ENCODE assay signal across 5 fruit fly cellular contexts in genomic region chrX:6265456-6265877, dm6.
TF ChIP-seq lines count a peak whose summit lies in the region.

No protein-coding gene starts in this region.

- peak; percentile 72 for TF ChIP-seq CTCF in whole organism, embryonic (GFP tag; optimal IDR thresholded peaks at IDR 0.05; lab: Kevin White, UChicago)

TF ChIP-seq in whole organism, adult, 20 proteins besides CTCF, POLR2A, EP300 and RAD21 (continues in another document):
- TF ChIP-seq Hr96 (GFP tag; optimal IDR thresholded peaks at IDR 0.05; lab: Kevin White, UChicago): no peak
- TF ChIP-seq ovo (GFP tag; optimal IDR thresholded peaks at IDR 0.05; lab: Kevin White, UChicago): peak; percentile 56
- peak; percentile 41 for TF ChIP-seq CG12768 (GFP tag; optimal IDR thresholded peaks at IDR 0.05; lab: Kevin White, UChicago)
- TF ChIP-seq kay (GFP tag; lab: Kevin White, UChicago; ENCODE audit: borderline replicate concordance): no peak
- peak; percentile 60 for TF ChIP-seq CG5204 (GFP tag; optimal IDR thresholded peaks at IDR 0.05; lab: Kevin White, UChicago)
- TF ChIP-seq CG14711 (tag; optimal IDR thresholded peaks at IDR 0.05; lab: Kevin White, UChicago): peak; percentile 79
- TF ChIP-seq tj (GFP tag; optimal IDR thresholded peaks at IDR 0.05; lab: Kevin White, UChicago): peak; percentile 72
- TF ChIP-seq CG33017 (tag; optimal IDR thresholded peaks at IDR 0.05; lab: Kevin White, UChicago): peak; percentile 68
- TF ChIP-seq CG7101 (tag; optimal IDR thresholded peaks at IDR 0.05; lab: Kevin White, UChicago): peak; percentile 86
- TF ChIP-seq toe (GFP tag; optimal IDR thresholded peaks at IDR 0.05; lab: Kevin White, UChicago): peak; percentile 45
- peak; percentile 86 for TF ChIP-seq CG1620 (GFP tag; optimal IDR thresholded peaks at IDR 0.05; lab: Kevin White, UChicago)
- peak; percentile 69 for TF ChIP-seq CG7045 (GFP tag; optimal IDR thresholded peaks at IDR 0.05; lab: Kevin White, UChicago)
- peak; percentile 62 for TF ChIP-seq pad (GFP tag; optimal IDR thresholded peaks at IDR 0.05; lab: Kevin White, UChicago)
- no peak for TF ChIP-seq cic (GFP tag; optimal IDR thresholded peaks at IDR 0.05; lab: Kevin White, UChicago)
- TF ChIP-seq Clk (GFP tag; optimal IDR thresholded peaks at IDR 0.05; lab: Kevin White, UChicago): peak; percentile 48
- TF ChIP-seq cnc (optimal IDR thresholded peaks at IDR 0.05; lab: Kevin White, UChicago): no peak
- TF ChIP-seq Mnt (GFP tag; optimal IDR thresholded peaks at IDR 0.05; lab: Kevin White, UChicago): peak; percentile 78
- peak; percentile 95 for TF ChIP-seq bab1 (GFP tag; optimal IDR thresholded peaks at IDR 0.05; lab: Kevin White, UChicago)

TF ChIP-seq in whole organism, embryonic, 481 proteins besides CTCF, POLR2A, EP300 and RAD21 (continues in another document):
- TF ChIP-seq CG5245 (GFP tag; optimal IDR thresholded peaks at IDR 0.05; lab: Kevin White, UChicago) (peak; percentile 94), knrl (GFP tag; IDR thresholded peaks at IDR 0.05; lab: Robert Waterston, UW; ENCODE audit: partially characterized antibody) (peak; percentile 40; the same call in 1 of the 3 replicates), onecut (GFP tag; IDR thresholded peaks at IDR 0.05; lab: Robert Waterston, UW) (peak; percentile 89), zf30C (GFP tag; optimal IDR thresholded peaks at IDR 0.05; lab: Kevin White, UChicago) (no peak), Lpt (GFP tag; optimal IDR thresholded peaks at IDR 0.05; lab: Kevin White, UChicago) (no peak), dmrt11E (tag; optimal IDR thresholded peaks at IDR 0.05; lab: Kevin White, UChicago) (peak; percentile 90), ara (GFP tag; IDR thresholded peaks at IDR 0.05; lab: Robert Waterston, UW) (peak; percentile 92), Sry-δ (GFP tag; optimal IDR thresholded peaks at IDR 0.05; lab: Kevin White, UChicago) (peak; percentile 64), crp (GFP tag; optimal IDR thresholded peaks at IDR 0.05; lab: Kevin White, UChicago) (peak in 1 of 2 experiments; percentile 67), wek (GFP tag; optimal IDR thresholded peaks at IDR 0.05; lab: Kevin White, UChicago) (peak; percentile 86), zfh2 (GFP tag; optimal IDR thresholded peaks at IDR 0.05; lab: Kevin White, UChicago) (peak; percentile 89), h (optimal IDR thresholded peaks at IDR 0.05; lab: Kevin White, UChicago) (no peak), HLH3B (GFP tag; IDR thresholded peaks at IDR 0.05; lab: Robert Waterston, UW) (peak; percentile 94), bowl (GFP tag; IDR thresholded peaks at IDR 0.05; lab: Robert Waterston, UW) (peak; percentile 89), CG13287 (GFP tag; IDR thresholded peaks at IDR 0.05; lab: Robert Waterston, UW; ENCODE audit: partially characterized antibody) (peak; percentile 39; the same call in 1 of the 2 replicates), CG4282 (GFP tag; optimal IDR thresholded peaks at IDR 0.05; lab: Kevin White, UChicago) (peak; percentile 94), CG12299 (tag; optimal IDR thresholded peaks at IDR 0.05; lab: Kevin White, UChicago) (peak; percentile 88), CG2875 (GFP tag; optimal IDR thresholded peaks at IDR 0.05; lab: Kevin White, UChicago) (peak; percentile 97)

TF ChIP-seq in whole organism, prepupa, 60 proteins besides CTCF, POLR2A, EP300 and RAD21 (continues in another document):
- peak; percentile 98 for TF ChIP-seq Eip78C (GFP tag; lab: Kevin White, UChicago)
- peak; percentile 85 for TF ChIP-seq cyc (GFP tag; optimal IDR thresholded peaks at IDR 0.05; lab: Kevin White, UChicago)
- peak; percentile 96 for TF ChIP-seq CG15336 (GFP tag; IDR thresholded peaks at IDR 0.05; lab: Robert Waterston, UW)
- peak; percentile 93 for TF ChIP-seq CG3919 (GFP tag; optimal IDR thresholded peaks at IDR 0.05; lab: Kevin White, UChicago)
- peak; percentile 92 for TF ChIP-seq Gug (GFP tag; IDR thresholded peaks at IDR 0.05; lab: Robert Waterston, UW)
- TF ChIP-seq Hr39 (GFP tag; optimal IDR thresholded peaks at IDR 0.05; lab: Kevin White, UChicago): peak; percentile 91
- TF ChIP-seq achi (GFP tag; optimal IDR thresholded peaks at IDR 0.05; lab: Kevin White, UChicago): peak; percentile 94
- peak; percentile 92 for TF ChIP-seq topi (GFP tag; optimal IDR thresholded peaks at IDR 0.05; lab: Kevin White, UChicago)
- peak; percentile 44 for TF ChIP-seq Blimp-1 (GFP tag; optimal IDR thresholded peaks at IDR 0.05; lab: Kevin White, UChicago)
- TF ChIP-seq net (GFP tag; optimal IDR thresholded peaks at IDR 0.05; lab: Kevin White, UChicago): peak; percentile 96
- TF ChIP-seq fd85E (GFP tag; optimal IDR thresholded peaks at IDR 0.05; lab: Kevin White, UChicago): peak; percentile 71
- peak; percentile 92 for TF ChIP-seq Sox14 (GFP tag; optimal IDR thresholded peaks at IDR 0.05; lab: Kevin White, UChicago)
- peak; percentile 92 for TF ChIP-seq lz (GFP tag; optimal IDR thresholded peaks at IDR 0.05; lab: Kevin White, UChicago)
- peak; percentile 97 for TF ChIP-seq CG8119 (GFP tag; IDR thresholded peaks at IDR 0.05; lab: Robert Waterston, UW)
- TF ChIP-seq CG6276 (GFP tag; optimal IDR thresholded peaks at IDR 0.05; lab: Kevin White, UChicago): peak; percentile 94
- TF ChIP-seq Hr4 (GFP tag; optimal IDR thresholded peaks at IDR 0.05; lab: Kevin White, UChicago): peak; percentile 97
- TF ChIP-seq CG6808 (GFP tag; optimal IDR thresholded peaks at IDR 0.05; lab: Kevin White, UChicago): peak; percentile 83
- peak; percentile 90 for TF ChIP-seq CG11294 (GFP tag; IDR thresholded peaks at IDR 0.05; lab: Robert Waterston, UW)
- TF ChIP-seq Lpt (GFP tag; optimal IDR thresholded peaks at IDR 0.05; lab: Kevin White, UChicago): peak; percentile 97
- TF ChIP-seq OdsH (GFP tag; optimal IDR thresholded peaks at IDR 0.05; lab: Kevin White, UChicago): peak; percentile 95

TF ChIP-seq in whole organism, pupa, 21 proteins besides CTCF, POLR2A, EP300 and RAD21:
- TF ChIP-seq CG8159 (tag; optimal IDR thresholded peaks at IDR 0.05; lab: Kevin White, UChicago) (peak; percentile 88), CG34367 (tag; optimal IDR thresholded peaks at IDR 0.05; lab: Kevin White, UChicago) (peak; percentile 84), CG10348 (GFP tag; IDR thresholded peaks at IDR 0.05; lab: Robert Waterston, UW) (peak; percentile 82), CG9948 (tag; optimal IDR thresholded peaks at IDR 0.05; lab: Kevin White, UChicago) (peak; percentile 89), CG12605 (GFP tag; IDR thresholded peaks at IDR 0.05; lab: Robert Waterston, UW) (peak; percentile 85), fd96Ca (GFP tag; IDR thresholded peaks at IDR 0.05; lab: Robert Waterston, UW) (peak; percentile 96), CG15710 (tag; optimal IDR thresholded peaks at IDR 0.05; lab: Kevin White, UChicago) (peak; percentile 86), rn (GFP tag; IDR thresholded peaks at IDR 0.05; lab: Robert Waterston, UW) (peak; percentile 75; the same call in 1 of the 2 replicates), CG32121 (GFP tag; IDR thresholded peaks at IDR 0.05; lab: Robert Waterston, UW) (peak; percentile 95), CG17806 (tag; optimal IDR thresholded peaks at IDR 0.05; lab: Kevin White, UChicago) (peak; percentile 84), Ets98B (GFP tag; IDR thresholded peaks at IDR 0.05; lab: Robert Waterston, UW) (peak; percentile 88), Snoo (tag; optimal IDR thresholded peaks at IDR 0.05; lab: Kevin White, UChicago) (peak; percentile 85), CG14655 (GFP tag; optimal IDR thresholded peaks at IDR 0.05; lab: Kevin White, UChicago) (peak; percentile 93), EcR (GFP tag; optimal IDR thresholded peaks at IDR 0.05; lab: Kevin White, UChicago) (no peak), Pif1A (GFP tag; optimal IDR thresholded peaks at IDR 0.05; lab: Kevin White, UChicago) (peak; percentile 96), CG4496 (GFP tag; IDR thresholded peaks at IDR 0.05; lab: Robert Waterston, UW) (peak; percentile 92), Pif1B (GFP tag; optimal IDR thresholded peaks at IDR 0.05; lab: Kevin White, UChicago) (peak; percentile 91), CG8301 (tag; optimal IDR thresholded peaks at IDR 0.05; lab: Kevin White, UChicago) (peak; percentile 89), D1 (tag; optimal IDR thresholded peaks at IDR 0.05; lab: Kevin White, UChicago) (no peak), CG13204 (GFP tag; optimal IDR thresholded peaks at IDR 0.05; lab: Kevin White, UChicago) (peak; percentile 52), gl (tag; optimal IDR thresholded peaks at IDR 0.05; lab: Kevin White, UChicago) (peak; percentile 59)

TF ChIP-seq in whole organism, wandering third instar larva, 38 proteins besides CTCF, POLR2A, EP300 and RAD21 (continues in another document):
- peak; percentile 63 to 93 for TF ChIP-seq foxo (GFP tag; optimal IDR thresholded peaks at IDR 0.05; lab: Kevin White, UChicago)
- TF ChIP-seq br (GFP tag; optimal IDR thresholded peaks at IDR 0.05; lab: Kevin White, UChicago): peak; percentile 92
- TF ChIP-seq brk (GFP tag; optimal IDR thresholded peaks at IDR 0.05; lab: Kevin White, UChicago): no peak
- TF ChIP-seq psq (GFP tag; optimal IDR thresholded peaks at IDR 0.05; lab: Kevin White, UChicago): peak; percentile 81
- TF ChIP-seq jim (GFP tag; optimal IDR thresholded peaks at IDR 0.05; lab: Kevin White, UChicago): no peak
- peak; percentile 58 for TF ChIP-seq CG32264 (GFP tag; optimal IDR thresholded peaks at IDR 0.05; lab: Kevin White, UChicago)
- TF ChIP-seq Dfd (GFP tag; optimal IDR thresholded peaks at IDR 0.05; lab: Kevin White, UChicago): no peak
- peak; percentile 11 for TF ChIP-seq dsf (GFP tag; optimal IDR thresholded peaks at IDR 0.05; lab: Kevin White, UChicago; ENCODE audit: borderline replicate concordance)
- no peak for TF ChIP-seq dl (GFP tag; optimal IDR thresholded peaks at IDR 0.05; lab: Kevin White, UChicago; ENCODE audit: insufficient read depth in 1 of 2, partially characterized antibody in 2 of 2)
- TF ChIP-seq CrebA (GFP tag; optimal IDR thresholded peaks at IDR 0.05; lab: Kevin White, UChicago; ENCODE audit: borderline replicate concordance): no peak
- peak; percentile 71 for TF ChIP-seq Rel (GFP tag; optimal IDR thresholded peaks at IDR 0.05; lab: Kevin White, UChicago)
- TF ChIP-seq Rel (tag; optimal IDR thresholded peaks at IDR 0.05; lab: Kevin White, UChicago): no peak
- TF ChIP-seq Sp1 (GFP tag; optimal IDR thresholded peaks at IDR 0.05; lab: Kevin White, UChicago): peak; percentile 79
- peak; percentile 77 for TF ChIP-seq dmrt93B (GFP tag; optimal IDR thresholded peaks at IDR 0.05; lab: Kevin White, UChicago)
- TF ChIP-seq woc (GFP tag; optimal IDR thresholded peaks at IDR 0.05; lab: Kevin White, UChicago): peak; percentile 80
- TF ChIP-seq h (GFP tag; optimal IDR thresholded peaks at IDR 0.05; lab: Kevin White, UChicago): peak; percentile 92
- no peak for TF ChIP-seq lola (GFP tag; optimal IDR thresholded peaks at IDR 0.05; lab: Kevin White, UChicago)
- TF ChIP-seq fru (GFP tag; optimal IDR thresholded peaks at IDR 0.05; lab: Kevin White, UChicago): peak; percentile 92
- no peak for TF ChIP-seq Dif (GFP tag; optimal IDR thresholded peaks at IDR 0.05; lab: Kevin White, UChicago; ENCODE audit: partially characterized antibody)
- peak; percentile 89 for TF ChIP-seq ey (GFP tag; optimal IDR thresholded peaks at IDR 0.05; lab: Kevin White, UChicago)
- TF ChIP-seq usp (GFP tag; optimal IDR thresholded peaks at IDR 0.05; lab: Kevin White, UChicago): no peak
- TF ChIP-seq Abd-B (GFP tag; optimal IDR thresholded peaks at IDR 0.05; lab: Kevin White, UChicago): no peak
